Fruit fly (Drosophila melanogaster): Measurements from ENCODE around the gene Gr63a.

DNA sequence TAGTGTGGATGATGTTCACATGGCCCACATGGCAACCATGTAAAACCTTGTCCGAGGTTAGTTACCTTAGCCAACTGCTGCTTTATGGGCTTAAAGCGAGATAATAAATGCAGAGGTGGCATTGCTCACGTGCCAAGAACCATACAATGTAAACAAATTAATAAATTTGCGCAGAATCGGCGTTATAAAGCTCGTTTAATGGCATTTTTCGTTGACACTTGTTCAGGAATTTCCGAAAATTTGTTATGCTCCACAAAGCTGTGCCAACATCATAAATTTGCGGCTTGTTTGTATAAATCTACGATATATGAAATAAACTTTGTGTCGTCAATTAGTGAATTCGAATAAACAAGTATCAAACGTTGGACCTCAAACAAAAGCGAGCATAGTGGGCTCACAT lies 35.4 kb upstream of the Gr63a start:
- no peak for TF ChIP-seq EcR (GFP tag; optimal IDR thresholded peaks at IDR 0.05)
- no peak for TF ChIP-seq usp (GFP tag; optimal IDR thresholded peaks at IDR 0.05)
- TF ChIP-seq pan (optimal IDR thresholded peaks at IDR 0.05), result no peak
- TF ChIP-seq Dll (optimal IDR thresholded peaks at IDR 0.05), result no peak
- TF ChIP-seq CG8478 (optimal IDR thresholded peaks at IDR 0.05), result no peak
- no peak for TF ChIP-seq psq (optimal IDR thresholded peaks at IDR 0.05)
